Worm (Caenorhabditis elegans) whole organism, L3 larva: ENCODE measurements around the gene swan-1.

Experiments
- ZK546.5 ChIP-seq: sonication (generic microtip); optimal IDR thresholded peaks from 2 replicates; lab custom pipeline; 2017; ENCODE audit warnings: missing biosample characterization, missing genetic modification characterization
- aly-2 ChIP-seq: fragments of 150-350 bp; optimal IDR thresholded peaks from 2 replicates; lab custom pipeline; 2014; ENCODE audit warnings: missing biosample characterization, missing genetic modification characterization
- ceh-28 ChIP-seq: fragments of 150-350 bp; optimal IDR thresholded peaks from 2 replicates; lab custom pipeline; 2014; ENCODE audit warnings: missing biosample characterization, missing genetic modification reagents, missing genetic modification characterization
- elt-1 ChIP-seq: fragments of 150-350 bp; optimal IDR thresholded peaks from 2 replicates; lab custom pipeline; 2014; ENCODE audit warnings: missing biosample characterization, missing genetic modification characterization
- lin-15B ChIP-seq: fragments of 150-350 bp; optimal IDR thresholded peaks from 2 replicates; lab custom pipeline; 2014; ENCODE audit warnings: missing biosample characterization, missing genetic modification characterization
- lin-39 ChIP-seq: fragments of 150-350 bp; optimal IDR thresholded peaks from 2 replicates; lab custom pipeline; 2018; ENCODE audit warnings: missing biosample characterization, missing genetic modification reagents, missing genetic modification characterization
- nhr-11 ChIP-seq: fragments of 150-350 bp; optimal IDR thresholded peaks from 2 replicates; lab custom pipeline; 2014; ENCODE audit warnings: missing biosample characterization, missing genetic modification characterization
- nhr-12 ChIP-seq: fragments of 150-350 bp; optimal IDR thresholded peaks from 2 replicates; lab custom pipeline; 2014; ENCODE audit warnings: missing biosample characterization, missing genetic modification characterization
- nhr-23 ChIP-seq: fragments of 150-350 bp; optimal IDR thresholded peaks from 2 replicates; lab custom pipeline; 2014; ENCODE audit warnings: missing biosample characterization, missing genetic modification reagents, missing genetic modification characterization
- nhr-237 ChIP-seq: fragments of 150-350 bp; optimal IDR thresholded peaks from 2 replicates; lab custom pipeline; 2014; ENCODE audit warnings: missing biosample characterization, missing genetic modification characterization
- snpc-4 ChIP-seq: fragments of 150-350 bp; optimal IDR thresholded peaks from 2 replicates; lab custom pipeline; 2014; ENCODE audit warnings: missing biosample characterization, missing genetic modification characterization
- tbx-2 ChIP-seq: sonication (generic microtip); optimal IDR thresholded peaks from 2 replicates; lab custom pipeline; 2016; ENCODE audit warnings: mild to moderate bottlenecking, missing genetic modification characterization, missing compliant biosample characterization
- zag-1 ChIP-seq: fragments of 150-350 bp; optimal IDR thresholded peaks from 2 replicates; lab custom pipeline; 2014; ENCODE audit warnings: missing biosample characterization, missing genetic modification characterization

ce11 chrV:13830813-13831212 is 23.8 kb upstream of the swan-1 start, which contains the start of gene str-165:
- TF ChIP-seq nhr-23 (no peak), tbx-2 (tag; lab: Kevin White, UChicago) (no peak), lin-39 (tag; lab: Kevin White, UChicago) (no peak), nhr-11 (no peak), aly-2 (tag; lab: Kevin White, UChicago) (no peak), zag-1 (tag; lab: Kevin White, UChicago) (no peak), nhr-237 (tag; lab: Kevin White, UChicago) (no peak), snpc-4 (tag; lab: Kevin White, UChicago) (no peak), ceh-28 (tag; lab: Kevin White, UChicago) (no peak), elt-1 (tag; lab: Kevin White, UChicago) (no peak), ZK546.5 (tag; lab: Kevin White, UChicago) (no peak), nhr-12 (tag; lab: Kevin White, UChicago) (no peak), lin-15B (tag; lab: Kevin White, UChicago) (no peak)
